Fruit fly (Drosophila melanogaster): Measurements from ENCODE around the gene CG4995.

The CG4995 gene

dm6 chr2L:10333091-10333991 lies 11.1 kb downstream of the CG4995 start, which contains the start of gene GATAd (continued):
- no peak for TF ChIP-seq cg (GFP tag; optimal IDR thresholded peaks at IDR 0.05)
- no peak for TF ChIP-seq croc (GFP tag; conservative IDR thresholded peaks at IDR 0.05)
- TF ChIP-seq HHEX (GFP tag; optimal IDR thresholded peaks at IDR 0.05): no peak
- no peak for TF ChIP-seq crol (GFP tag; IDR thresholded peaks at IDR 0.05)
- TF ChIP-seq corto (GFP tag; optimal IDR thresholded peaks at IDR 0.05): no peak
- no peak for TF ChIP-seq CG18011 (GFP tag; optimal IDR thresholded peaks at IDR 0.05)
- TF ChIP-seq CG13296 (GFP tag; optimal IDR thresholded peaks at IDR 0.05): no peak
- no peak for TF ChIP-seq gce (GFP tag; IDR thresholded peaks at IDR 0.05)
- no peak for TF ChIP-seq GATAe (GFP tag; conservative IDR thresholded peaks at IDR 0.05)
- TF ChIP-seq CG18476 (GFP tag; optimal IDR thresholded peaks at IDR 0.05): no peak
- TF ChIP-seq Hmr (GFP tag; optimal IDR thresholded peaks at IDR 0.05): no peak
- TF ChIP-seq MESR4 (GFP tag; optimal IDR thresholded peaks at IDR 0.05): peak; percentile 86
- no peak for TF ChIP-seq B-H1 (GFP tag; IDR thresholded peaks at IDR 0.05)
- TF ChIP-seq Deaf1 (tag; optimal IDR thresholded peaks at IDR 0.05): no peak
- TF ChIP-seq Dp (GFP tag; optimal IDR thresholded peaks at IDR 0.05): peak; percentile 33
- no peak for TF ChIP-seq tin (GFP tag; optimal IDR thresholded peaks at IDR 0.05)
- no peak for TF ChIP-seq Dad (GFP tag; optimal IDR thresholded peaks at IDR 0.05)
- no peak for TF ChIP-seq zfh2 (GFP tag; optimal IDR thresholded peaks at IDR 0.05)
- no peak for TF ChIP-seq CG6272 (GFP tag; IDR thresholded peaks at IDR 0.05)
- no peak for TF ChIP-seq CG14965 (GFP tag; optimal IDR thresholded peaks at IDR 0.05; ENCODE audit: borderline replicate concordance)
- no peak for TF ChIP-seq CG43689 (GFP tag; IDR thresholded peaks at IDR 0.05)
- TF ChIP-seq Poxn (GFP tag; IDR thresholded peaks at IDR 0.05): no peak
- no peak for TF ChIP-seq dimm (GFP tag; IDR thresholded peaks at IDR 0.05)
- no peak for TF ChIP-seq eve (GFP tag; optimal IDR thresholded peaks at IDR 0.05)
- no peak for TF ChIP-seq ATbp (GFP tag; optimal IDR thresholded peaks at IDR 0.05)
- no peak for TF ChIP-seq CG14050 (GFP tag; IDR thresholded peaks at IDR 0.05)
- no peak for TF ChIP-seq Kr (GFP tag; optimal IDR thresholded peaks at IDR 0.05)
- TF ChIP-seq CG11504 (tag; optimal IDR thresholded peaks at IDR 0.05): no peak
- TF ChIP-seq exex (tag; optimal IDR thresholded peaks at IDR 0.05): peak; percentile 18
- peak; percentile 16 for TF ChIP-seq YL-1 (GFP tag; optimal IDR thresholded peaks at IDR 0.05)
- no peak for TF ChIP-seq HLH3B (GFP tag; IDR thresholded peaks at IDR 0.05)
- peak; percentile 46 for TF ChIP-seq CG14710 (tag; optimal IDR thresholded peaks at IDR 0.05)
- no peak for TF ChIP-seq Hsf (GFP tag; optimal IDR thresholded peaks at IDR 0.05)
- no peak for TF ChIP-seq Doc2 (GFP tag; IDR thresholded peaks at IDR 0.05)
- TF ChIP-seq gcm (GFP tag; optimal IDR thresholded peaks at IDR 0.05): no peak
- no peak for TF ChIP-seq CG9727 (GFP tag; optimal IDR thresholded peaks at IDR 0.05)
- TF ChIP-seq CG30403 (GFP tag; optimal IDR thresholded peaks at IDR 0.05): peak; percentile 27
- TF ChIP-seq CG5245 (GFP tag; optimal IDR thresholded peaks at IDR 0.05): no peak
- TF ChIP-seq chif (GFP tag; optimal IDR thresholded peaks at IDR 0.05): no peak
- TF ChIP-seq CG3163 (GFP tag; optimal IDR thresholded peaks at IDR 0.05): no peak
- no peak for TF ChIP-seq pum (GFP tag; optimal IDR thresholded peaks at IDR 0.05)
- TF ChIP-seq CG3847 (GFP tag; IDR thresholded peaks at IDR 0.05): no peak
- TF ChIP-seq zen (tag; optimal IDR thresholded peaks at IDR 0.05): peak; percentile 23
- no peak for TF ChIP-seq CG2678 (tag; optimal IDR thresholded peaks at IDR 0.05)
- peak; percentile 79 for TF ChIP-seq CG3995 (GFP tag; optimal IDR thresholded peaks at IDR 0.05)
- TF ChIP-seq pan (optimal IDR thresholded peaks at IDR 0.05): no peak
- no peak for TF ChIP-seq pan (GFP tag; optimal IDR thresholded peaks at IDR 0.05 in 1 of 2, IDR thresholded peaks at IDR 0.05 in 1 of 2)
- peak; percentile 5 for TF ChIP-seq wek (GFP tag; optimal IDR thresholded peaks at IDR 0.05)
- no peak for TF ChIP-seq slou (GFP tag; optimal IDR thresholded peaks at IDR 0.05)
- TF ChIP-seq CG5180 (GFP tag; optimal IDR thresholded peaks at IDR 0.05): no peak
